Fruit fly (Drosophila melanogaster) whole organism, embryonic: Measurements from ENCODE around the gene CG13876.

Experiments used
- CG10274 ChIP-seq: fragments of 200-800 bp; sonication (Bioruptor generic); optimal IDR thresholded peaks from 3 replicates; lab custom pipeline; 2017; ENCODE audit warnings: missing biosample characterization, mild to moderate bottlenecking, missing genetic modification characterization
- CG11695 ChIP-seq: fragments of 200-800 bp; sonication (Bioruptor generic); IDR thresholded peaks from 3 replicates; pipeline ENCODE4 v1.3.6; 2022; ENCODE audit warnings: missing biosample characterization, missing genetic modification characterization
- CG12299 ChIP-seq: fragments of 200-800 bp; sonication (Bioruptor generic); optimal IDR thresholded peaks from 2 replicates; lab custom pipeline; 2018; ENCODE audit warnings: missing biosample characterization, mild to moderate bottlenecking, missing genetic modification characterization
- CG12391 ChIP-seq: fragments of 200-800 bp; sonication (Bioruptor generic); optimal IDR thresholded peaks from 3 replicates; lab custom pipeline; 2018; ENCODE audit warnings: missing biosample characterization, mild to moderate bottlenecking, missing genetic modification characterization, moderate library complexity
- CG12659 ChIP-seq: fragments of 200-800 bp; sonication (Bioruptor generic); optimal IDR thresholded peaks from 3 replicates; lab custom pipeline; 2017; ENCODE audit warnings: mild to moderate bottlenecking, missing biosample characterization, missing genetic modification reagents, missing genetic modification characterization
- CG1529 ChIP-seq: fragments of 200-800 bp; sonication (Bioruptor generic); optimal IDR thresholded peaks from 3 replicates; lab custom pipeline; 2018; ENCODE audit warnings: missing biosample characterization, missing genetic modification characterization
- CG1603 ChIP-seq: fragments of 200-800 bp; sonication (Bioruptor generic); optimal IDR thresholded peaks from 2 replicates; lab custom pipeline; 2019; ENCODE audit warnings: missing biosample characterization, mild to moderate bottlenecking, missing genetic modification characterization, moderate library complexity
- CG2116 ChIP-seq: fragments of 200-800 bp; sonication (Bioruptor generic); optimal IDR thresholded peaks from 3 replicates; lab custom pipeline; 2018; ENCODE audit warnings: missing biosample characterization, mild to moderate bottlenecking, missing genetic modification characterization
- CG2678 ChIP-seq: fragments of 200-800 bp; sonication (Bioruptor generic); optimal IDR thresholded peaks from 3 replicates; lab custom pipeline; 2019; ENCODE audit warnings: missing biosample characterization, mild to moderate bottlenecking, missing genetic modification characterization, moderate library complexity
- CG31224 ChIP-seq: fragments of 200-800 bp; sonication (Bioruptor generic); IDR thresholded peaks from 2 replicates; pipeline ENCODE4 v1.3.6; 2022; ENCODE audit warnings: missing biosample characterization, missing genetic modification characterization
- CG33213 ChIP-seq: fragments of 200-800 bp; sonication (Bioruptor generic); optimal IDR thresholded peaks from 3 replicates; lab custom pipeline; 2016; ENCODE audit warnings: missing biosample characterization, missing genetic modification characterization
- CG3838 ChIP-seq: fragments of 200-800 bp; sonication (Bioruptor generic); optimal IDR thresholded peaks from 3 replicates; lab custom pipeline; 2016; ENCODE audit warnings: missing biosample characterization, missing genetic modification characterization
- CG4820 ChIP-seq: fragments of 200-800 bp; sonication (Bioruptor generic); optimal IDR thresholded peaks from 3 replicates; lab custom pipeline; 2016; ENCODE audit warnings: missing biosample characterization, missing genetic modification characterization
- CG5180 ChIP-seq: fragments of 200-800 bp; sonication (Bioruptor generic); optimal IDR thresholded peaks from 3 replicates; lab custom pipeline; 2017; ENCODE audit warnings: missing biosample characterization, missing genetic modification characterization, mild to moderate bottlenecking, moderate library complexity, missing genetic modification reagents
- CG6272 ChIP-seq: fragments of 200-800 bp; sonication (Bioruptor generic); IDR thresholded peaks from 2 replicates; pipeline ENCODE4 v1.3.6; 2022; ENCODE audit warnings: missing biosample characterization, missing genetic modification characterization
- CG7357 ChIP-seq: fragments of 200-800 bp; sonication (Bioruptor generic); IDR thresholded peaks from 3 replicates; pipeline ENCODE4 v1.3.6; 2022; ENCODE audit warnings: missing biosample characterization, missing genetic modification characterization
- CG7839 ChIP-seq: fragments of 200-800 bp; sonication (Bioruptor generic); optimal IDR thresholded peaks from 3 replicates; lab custom pipeline; 2018; ENCODE audit warnings: missing biosample characterization, mild to moderate bottlenecking, missing genetic modification characterization, moderate library complexity
- D19A ChIP-seq: fragments of 200-800 bp; optimal IDR thresholded peaks from 3 replicates; lab custom pipeline; 2019; ENCODE audit warnings: missing biosample characterization, mild to moderate bottlenecking, missing genetic modification characterization, moderate library complexity
- Dfd ChIP-seq, 2 experiments: fragments of >200 bp; optimal IDR thresholded peaks; 2 replicates each; lab custom pipeline; 2017; ENCODE audit warnings: missing biosample characterization in 2 of 2, missing genetic modification characterization in 2 of 2
- Dip3 ChIP-seq: fragments of 200-800 bp; sonication (Bioruptor generic); optimal IDR thresholded peaks from 3 replicates; lab custom pipeline; 2016; ENCODE audit warnings: missing biosample characterization, missing genetic modification characterization
- Dref ChIP-seq: fragments of 200-800 bp; sonication (Bioruptor generic); IDR thresholded peaks from 2 replicates; pipeline ENCODE4 v1.3.6; 2022; ENCODE audit warnings: missing biosample characterization, missing genetic modification characterization
- ERR ChIP-seq: fragments of 200-800 bp; sonication (Bioruptor generic); optimal IDR thresholded peaks from 2 replicates; lab custom pipeline; 2016; ENCODE audit warnings: missing biosample characterization, missing genetic modification characterization
- Ets65A ChIP-seq: fragments of 200-800 bp; sonication (Bioruptor generic); peaks from one replicate; lab custom pipeline; 2016; ENCODE audit warnings: missing biosample characterization, missing genetic modification characterization
- HLH54F ChIP-seq: fragments of 200-800 bp; sonication (Bioruptor generic); optimal IDR thresholded peaks from 3 replicates; lab custom pipeline; 2016; ENCODE audit warnings: missing biosample characterization, missing genetic modification characterization
- Hr39 ChIP-seq: fragments of >200 bp; optimal IDR thresholded peaks from 2 replicates; lab custom pipeline; 2017
- Lpt ChIP-seq: fragments of >200 bp; optimal IDR thresholded peaks from 2 replicates; lab custom pipeline; 2018; ENCODE audit warnings: missing biosample characterization, missing genetic modification characterization
- Mes4 ChIP-seq: fragments of 200-800 bp; sonication (Bioruptor generic); optimal IDR thresholded peaks from 2 replicates; lab custom pipeline; 2016; ENCODE audit warnings: missing biosample characterization, missing genetic modification characterization
- Six4 ChIP-seq: fragments of 200-800 bp; sonication (Bioruptor generic); optimal IDR thresholded peaks from 2 replicates; lab custom pipeline; 2016; ENCODE audit warnings: missing biosample characterization, missing genetic modification characterization
- Spps ChIP-seq: fragments of 200-800 bp; sonication (Bioruptor generic); optimal IDR thresholded peaks from 2 replicates; lab custom pipeline; 2018; ENCODE audit warnings: missing biosample characterization, mild to moderate bottlenecking, missing genetic modification characterization
- Sry-β ChIP-seq: fragments of 200-800 bp; sonication (Bioruptor generic); optimal IDR thresholded peaks from 2 replicates; lab custom pipeline; 2018; ENCODE audit warnings: missing biosample characterization, mild to moderate bottlenecking, missing genetic modification characterization, moderate library complexity
- Sry-δ ChIP-seq: fragments of 200-800 bp; sonication (Bioruptor generic); optimal IDR thresholded peaks from 2 replicates; lab custom pipeline; 2016; ENCODE audit warnings: missing biosample characterization, missing genetic modification characterization
- Usf ChIP-seq: fragments of 200-800 bp; sonication (Bioruptor generic); optimal IDR thresholded peaks from 2 replicates; lab custom pipeline; 2017; ENCODE audit warnings: missing genotype, missing biosample characterization, missing genetic modification characterization
- abd-A ChIP-seq: fragments of 200-800 bp; sonication (Bioruptor generic); optimal IDR thresholded peaks from 3 replicates; lab custom pipeline; 2019; ENCODE audit warnings: missing biosample characterization, mild to moderate bottlenecking, missing genetic modification characterization, moderate library complexity
- btn ChIP-seq: fragments of 200-800 bp; sonication (Bioruptor generic); optimal IDR thresholded peaks from 2 replicates; lab custom pipeline; 2016; ENCODE audit warnings: missing biosample characterization, missing genetic modification characterization
- crp ChIP-seq, 2 experiments: fragments of 200-800 bp; sonication (Bioruptor generic); optimal IDR thresholded peaks; 2 replicates in 1 of 2; 3 replicates in 1 of 2; lab custom pipeline; 2017; ENCODE audit warnings: missing biosample characterization in 2 of 2, missing genetic modification characterization in 2 of 2, mild to moderate bottlenecking in 1 of 2, moderate library complexity in 1 of 2
- dm ChIP-seq: fragments of 200-800 bp; sonication (Bioruptor generic); optimal IDR thresholded peaks from 3 replicates; lab custom pipeline; 2016; ENCODE audit warnings: missing biosample characterization, missing genetic modification characterization
- eyg ChIP-seq: fragments of 200-800 bp; sonication (Bioruptor generic); optimal IDR thresholded peaks from 3 replicates; lab custom pipeline; 2016; ENCODE audit warnings: missing biosample characterization, missing genetic modification characterization
- fru ChIP-seq: fragments of >200 bp; optimal IDR thresholded peaks from 2 replicates; lab custom pipeline; 2017
- hb ChIP-seq: fragments of 200-800 bp; sonication (Bioruptor generic); IDR thresholded peaks from 3 replicates; pipeline ENCODE4 v1.3.6; 2022; ENCODE audit warnings: missing biosample characterization, missing genetic modification characterization; ENCODE audit not compliant: partially characterized antibody
- hth ChIP-seq: fragments of >200 bp; optimal IDR thresholded peaks from 2 replicates; lab custom pipeline; 2017; ENCODE audit warnings: inconsistent platforms
- jigr1 ChIP-seq: fragments of 200-800 bp; sonication (Bioruptor generic); IDR thresholded peaks from 3 replicates; pipeline ENCODE4 v1.3.6; 2022; ENCODE audit warnings: missing biosample characterization, missing genetic modification characterization
- odd ChIP-seq: fragments of 200-800 bp; sonication (Bioruptor generic); optimal IDR thresholded peaks from 2 replicates; lab custom pipeline; 2017; ENCODE audit warnings: missing biosample characterization, mild to moderate bottlenecking, missing genetic modification characterization
- pb ChIP-seq: fragments of 200-800 bp; sonication (Bioruptor generic); optimal IDR thresholded peaks from 3 replicates; lab custom pipeline; 2016; ENCODE audit warnings: missing biosample characterization, missing genetic modification characterization
- pfk ChIP-seq: fragments of 200-800 bp; sonication (Bioruptor generic); optimal IDR thresholded peaks from 2 replicates; lab custom pipeline; 2018; ENCODE audit warnings: missing biosample characterization, mild to moderate bottlenecking, missing genetic modification characterization, moderate library complexity
- pita ChIP-seq: fragments of 200-800 bp; sonication (Bioruptor generic); optimal IDR thresholded peaks from 2 replicates; lab custom pipeline; 2017; ENCODE audit warnings: missing biosample characterization, mild to moderate bottlenecking, missing genetic modification characterization
- pzg ChIP-seq: fragments of 200-800 bp; sonication (Bioruptor generic); optimal IDR thresholded peaks from 3 replicates; lab custom pipeline; 2018; ENCODE audit warnings: missing biosample characterization, mild to moderate bottlenecking, missing genetic modification characterization, moderate library complexity
- stc ChIP-seq: fragments of 200-800 bp; sonication (Bioruptor generic); IDR thresholded peaks from 2 replicates; pipeline ENCODE4 v1.3.6; 2022; ENCODE audit warnings: missing biosample characterization, missing genetic modification characterization
- trem ChIP-seq: fragments of 200-800 bp; optimal IDR thresholded peaks from 3 replicates; lab custom pipeline; 2019; ENCODE audit warnings: missing biosample characterization, mild to moderate bottlenecking, missing genetic modification characterization, moderate library complexity
- usp ChIP-seq: fragments of >200 bp; optimal IDR thresholded peaks from 2 replicates; lab custom pipeline; 2017; ENCODE audit warnings: missing biosample characterization, missing genetic modification characterization
- zf30C ChIP-seq: fragments of 200-800 bp; sonication (Bioruptor generic); optimal IDR thresholded peaks from 3 replicates; lab custom pipeline; 2018; ENCODE audit warnings: missing biosample characterization, mild to moderate bottlenecking, missing genetic modification characterization

Gene CG13876

dm6 chr3L:223019-223902 lies 17.3 kb downstream of the CG13876 start, which contains the start of the genes pyx and CG33229 (continued):
- TF ChIP-seq abd-A (tag; lab: Kevin White, UChicago) (no peak), hth (lab: Kevin White, UChicago) (no peak), CG2116 (GFP tag; lab: Kevin White, UChicago) (peak; percentile 61), CG31224 (peak; percentile 79), odd (GFP tag; lab: Kevin White, UChicago) (peak; percentile 45), hb (GFP tag; lab: Robert Waterston, UW) (no peak), pita (GFP tag; lab: Kevin White, UChicago) (no peak), ERR (GFP tag; lab: Kevin White, UChicago) (no peak), btn (peak; percentile 35), CG7839 (tag; lab: Kevin White, UChicago) (peak; percentile 87), Spps (tag; lab: Kevin White, UChicago) (no peak), CG10274 (peak; percentile 75), pzg (peak; percentile 57), Hr39 (no peak), Six4 (GFP tag; lab: Kevin White, UChicago) (peak; percentile 78), usp (no peak), CG4820 (GFP tag; lab: Kevin White, UChicago) (peak; percentile 81), jigr1 (0 out of 3 replicates have a peak, but pooled peaks have one; percentile 40), CG5180 (peak; percentile 73), Dfd (GFP tag; optimal IDR thresholded peaks at IDR 0.05; lab: Kevin White, UChicago) (no peak), Sry-β (GFP tag; lab: Kevin White, UChicago) (no peak), CG1529 (GFP tag; lab: Kevin White, UChicago) (peak; percentile 47), stc (peak; percentile 72), pfk (no peak), CG12299 (tag; lab: Kevin White, UChicago) (peak; percentile 35), pb (GFP tag; lab: Kevin White, UChicago) (peak; percentile 44), eyg (GFP tag; lab: Kevin White, UChicago) (peak; percentile 48), fru (no peak), Dip3 (GFP tag; lab: Kevin White, UChicago) (peak; percentile 87), Dref (peak; percentile 34), dm (GFP tag; lab: Kevin White, UChicago) (peak; percentile 32), trem (peak; percentile 33), zf30C (GFP tag; lab: Kevin White, UChicago) (peak; percentile 93), CG1603 (tag; lab: Kevin White, UChicago) (peak; percentile 67), CG12659 (GFP tag; lab: Kevin White, UChicago) (peak; percentile 89), CG2678 (tag; lab: Kevin White, UChicago) (peak; percentile 92), crp (GFP tag; optimal IDR thresholded peaks at IDR 0.05; lab: Kevin White, UChicago) (peak in 1 of 2 experiments; percentile 30), CG7357 (peak; percentile 77), Mes4 (GFP tag; lab: Kevin White, UChicago) (peak; percentile 57), Lpt (GFP tag; lab: Kevin White, UChicago) (no peak), Ets65A (GFP tag; lab: Kevin White, UChicago) (peak; percentile 99), CG33213 (peak; percentile 31), CG11695 (GFP tag; lab: Robert Waterston, UW) (peak; percentile 69; the same call in 1 of the 3 replicates), CG6272 (GFP tag; lab: Robert Waterston, UW) (peak; percentile 77), CG3838 (GFP tag; lab: Kevin White, UChicago) (peak; percentile 56), HLH54F (GFP tag; lab: Kevin White, UChicago) (peak; percentile 94), CG12391 (tag; lab: Kevin White, UChicago) (peak; percentile 87), D19A (peak; percentile 76), Usf (GFP tag; lab: Kevin White, UChicago) (peak; percentile 86), Sry-δ (peak; percentile 49)
